Fruit fly (Drosophila melanogaster): Measurements from ENCODE around the gene RhoGAP93B.

Gene RhoGAP93B

dm6 chr3R:21064000-21064924 is 33.4 kb downstream of the RhoGAP93B start, which contains the start of gene Cortactin (continued):
- TF ChIP-seq CG11902 (GFP tag; optimal IDR thresholded peaks at IDR 0.05) (no peak), dac (GFP tag; optimal IDR thresholded peaks at IDR 0.05) (no peak)

dm6 chr3R:21063433-21063832 is 34.2 kb downstream of the RhoGAP93B start:
- TF ChIP-seq CG10631 (GFP tag; optimal IDR thresholded peaks at IDR 0.05) (no peak), salr (GFP tag; optimal IDR thresholded peaks at IDR 0.05) (no peak), CG3919 (GFP tag; optimal IDR thresholded peaks at IDR 0.05) (no peak), Eip75B (GFP tag; optimal IDR thresholded peaks at IDR 0.05) (no peak), Sox102F (GFP tag; optimal IDR thresholded peaks at IDR 0.05) (no peak), CG11294 (GFP tag; IDR thresholded peaks at IDR 0.05) (no peak), CG34406 (GFP tag; optimal IDR thresholded peaks at IDR 0.05) (no peak), Gug (GFP tag; IDR thresholded peaks at IDR 0.05) (no peak), OdsH (GFP tag; optimal IDR thresholded peaks at IDR 0.05) (no peak), Met (GFP tag; optimal IDR thresholded peaks at IDR 0.05) (no peak), fd85E (GFP tag; optimal IDR thresholded peaks at IDR 0.05) (no peak), CG8319 (GFP tag; optimal IDR thresholded peaks at IDR 0.05) (no peak), CG6163 (GFP tag; IDR thresholded peaks at IDR 0.05) (no peak), CG16779 (tag; optimal IDR thresholded peaks at IDR 0.05) (no peak), esn (GFP tag; optimal IDR thresholded peaks at IDR 0.05) (no peak), CG6854 (GFP tag; optimal IDR thresholded peaks at IDR 0.05) (no peak), CG3032 (tag; optimal IDR thresholded peaks at IDR 0.05) (no peak), Smox (GFP tag; optimal IDR thresholded peaks at IDR 0.05) (no peak), Lpt (GFP tag; optimal IDR thresholded peaks at IDR 0.05) (no peak)

- TF ChIP-seq Ets96B (tag; optimal IDR thresholded peaks at IDR 0.05) = no peak
- peak; percentile 51 for TF ChIP-seq Sox14 (GFP tag; optimal IDR thresholded peaks at IDR 0.05)
- peak; percentile 9 for TF ChIP-seq vri (GFP tag; optimal IDR thresholded peaks at IDR 0.05)
- TF ChIP-seq Hr4 (GFP tag; optimal IDR thresholded peaks at IDR 0.05) = no peak
- peak; percentile 6 for TF ChIP-seq CG3032 (tag; optimal IDR thresholded peaks at IDR 0.05)
- TF ChIP-seq svp (GFP tag) = peak; percentile 68
- no peak for TF ChIP-seq salr (GFP tag; optimal IDR thresholded peaks at IDR 0.05)
- peak; percentile 25 for TF ChIP-seq CG1621 (tag; optimal IDR thresholded peaks at IDR 0.05)
- peak; percentile 24 for TF ChIP-seq achi (GFP tag; optimal IDR thresholded peaks at IDR 0.05)
- TF ChIP-seq Eip78C (GFP tag) = peak; percentile 78
Measured at dm6 chr3R:21060430-21061245, 37.0 kb downstream of the RhoGAP93B start, which contains the start of gene Mvl. Gene Mvl, minus strand, starts transcription at chr3R:21060800.

dm6 chr3R:21059486-21060356 is 37.9 kb downstream of the RhoGAP93B start:
- TF ChIP-seq vri (GFP tag; optimal IDR thresholded peaks at IDR 0.05) (peak; percentile 47), Eip78C (GFP tag) (peak; percentile 66), CG1621 (tag; optimal IDR thresholded peaks at IDR 0.05) (no peak), Sox14 (GFP tag; optimal IDR thresholded peaks at IDR 0.05) (no peak), Sox102F (GFP tag; optimal IDR thresholded peaks at IDR 0.05) (peak; percentile 17), fkh (GFP tag; optimal IDR thresholded peaks at IDR 0.05) (peak; percentile 42), CG10669 (GFP tag; optimal IDR thresholded peaks at IDR 0.05) (no peak), svp (GFP tag) (peak; percentile 70), Met (GFP tag; optimal IDR thresholded peaks at IDR 0.05) (peak; percentile 8)
